Worm (Caenorhabditis elegans) whole organism, late embryonic: ENCODE results near the gene C54F6.17.
"Not testable (repeated sequence)": the region's sequence is repeated elsewhere in the genome, so short reads cannot be mapped to it uniquely, and the experiment has no call there.

Source experiments
- C38D4.7 ChIP-seq: fragments of 200-800 bp; sonication (Bioruptor generic); optimal IDR thresholded peaks from 2 replicates; lab custom pipeline; 2018; ENCODE audit warnings: mild to moderate bottlenecking, missing genetic modification characterization, moderate library complexity, missing compliant biosample characterization
- K02D7.2 ChIP-seq: sonication (generic microtip); optimal IDR thresholded peaks from 2 replicates; lab custom pipeline; 2017; ENCODE audit warnings: mild to moderate bottlenecking, missing genetic modification characterization, missing compliant biosample characterization
- K09A11.1 ChIP-seq: sonication (generic microtip); optimal IDR thresholded peaks from 2 replicates; lab custom pipeline; 2017; ENCODE audit warnings: antibody characterized with exemption, mild to moderate bottlenecking, missing genetic modification characterization, missing compliant biosample characterization; ENCODE audit not compliant: insufficient read depth
- Y22D7AL.16 ChIP-seq: sonication (generic microtip); optimal IDR thresholded peaks from 2 replicates; lab custom pipeline; 2016; ENCODE audit warnings: missing genetic modification characterization, missing compliant biosample characterization
- ahr-1 ChIP-seq: sonication (generic microtip); optimal IDR thresholded peaks from 2 replicates; lab custom pipeline; 2016; ENCODE audit warnings: missing genetic modification characterization, missing compliant biosample characterization
- ama-1 ChIP-seq: fragments of 150-350 bp; optimal IDR thresholded peaks from 2 replicates; lab custom pipeline; 2014
- ceh-2 ChIP-seq: sonication (generic microtip); optimal IDR thresholded peaks from 2 replicates; lab custom pipeline; 2016; ENCODE audit warnings: missing genotype, missing genetic modification characterization, missing compliant biosample characterization
- ceh-22 ChIP-seq: sonication (generic microtip); optimal IDR thresholded peaks from 2 replicates; lab custom pipeline; 2017; ENCODE audit warnings: missing biosample characterization, missing genetic modification characterization
- ceh-30 ChIP-seq: fragments of 150-350 bp; optimal IDR thresholded peaks from 2 replicates; lab custom pipeline; 2014; ENCODE audit warnings: missing biosample characterization, missing genetic modification characterization
- ceh-48 ChIP-seq: sonication (generic microtip); optimal IDR thresholded peaks from 2 replicates; lab custom pipeline; 2016; ENCODE audit warnings: missing genetic modification characterization, inconsistent platforms, missing compliant biosample characterization
- ceh-9 ChIP-seq: sonication (generic microtip); optimal IDR thresholded peaks from 2 replicates; lab custom pipeline; 2016; ENCODE audit warnings: mild to moderate bottlenecking, missing genetic modification characterization, inconsistent platforms, missing compliant biosample characterization
- che-1 ChIP-seq: sonication (generic microtip); optimal IDR thresholded peaks from 2 replicates; lab custom pipeline; 2016; ENCODE audit warnings: mild to moderate bottlenecking, missing genetic modification characterization, missing compliant biosample characterization
- dve-1 ChIP-seq: sonication (generic microtip); optimal IDR thresholded peaks from 2 replicates; lab custom pipeline; 2017; ENCODE audit warnings: antibody characterized with exemption, mild to moderate bottlenecking, missing genetic modification characterization, missing compliant biosample characterization
- elt-2 ChIP-seq: sonication (generic microtip); optimal IDR thresholded peaks from 2 replicates; lab custom pipeline; 2016; ENCODE audit warnings: missing genetic modification reagents, missing genetic modification characterization, missing compliant biosample characterization
- eyg-1 ChIP-seq: sonication (generic microtip); optimal IDR thresholded peaks from 2 replicates; lab custom pipeline; 2016; ENCODE audit warnings: missing genotype, missing genetic modification characterization, missing compliant biosample characterization
- fax-1 ChIP-seq: sonication (generic microtip); optimal IDR thresholded peaks from 2 replicates; lab custom pipeline; 2016; ENCODE audit warnings: missing genotype, missing genetic modification characterization, missing compliant biosample characterization
- fkh-6 ChIP-seq: sonication (generic microtip); optimal IDR thresholded peaks from 2 replicates; lab custom pipeline; 2016; ENCODE audit warnings: missing genetic modification characterization, missing compliant biosample characterization
- gmeb-2 ChIP-seq: sonication (generic microtip); optimal IDR thresholded peaks from 2 replicates; lab custom pipeline; 2016; ENCODE audit warnings: missing genetic modification characterization, inconsistent platforms, missing compliant biosample characterization
- hlh-13 ChIP-seq: fragments of 200-800 bp; sonication (Bioruptor generic); optimal IDR thresholded peaks from 2 replicates; lab custom pipeline; 2018; ENCODE audit warnings: mild to moderate bottlenecking, missing genetic modification characterization, missing compliant biosample characterization
- hlh-30 ChIP-seq: sonication (generic microtip); optimal IDR thresholded peaks from 2 replicates; lab custom pipeline; 2017; ENCODE audit warnings: antibody characterized with exemption, missing genetic modification characterization, missing compliant biosample characterization; ENCODE audit not compliant: insufficient read depth
- madf-2 ChIP-seq: sonication (generic microtip); optimal IDR thresholded peaks from 2 replicates; lab custom pipeline; 2017; ENCODE audit warnings: missing genetic modification characterization, missing compliant biosample characterization
- mec-3 ChIP-seq: sonication (generic microtip); optimal IDR thresholded peaks from 2 replicates; lab custom pipeline; 2016; ENCODE audit warnings: borderline replicate concordance, missing genetic modification characterization, missing compliant biosample characterization
- nfya-1 ChIP-seq: sonication (generic microtip); optimal IDR thresholded peaks from 2 replicates; lab custom pipeline; 2017; ENCODE audit warnings: missing genetic modification characterization, mild to moderate bottlenecking, missing compliant biosample characterization, antibody characterized with exemption, moderate library complexity
- pag-3 ChIP-seq: sonication (generic microtip); optimal IDR thresholded peaks from 2 replicates; lab custom pipeline; 2016; ENCODE audit warnings: missing compliant biosample characterization, missing genetic modification characterization, borderline replicate concordance
- pat-9 ChIP-seq: fragments of 200-800 bp; sonication (Bioruptor generic); optimal IDR thresholded peaks from 2 replicates; lab custom pipeline; 2018; ENCODE audit warnings: mild to moderate bottlenecking, missing genetic modification characterization, moderate library complexity, missing compliant biosample characterization
- pax-1 ChIP-seq: fragments of 150-350 bp; optimal IDR thresholded peaks from 2 replicates; lab custom pipeline; 2014; ENCODE audit warnings: missing biosample characterization, missing genetic modification characterization
- pros-1 ChIP-seq: fragments of 150-350 bp; optimal IDR thresholded peaks from 2 replicates; lab custom pipeline; 2014; ENCODE audit warnings: missing biosample characterization, missing genetic modification reagents, missing genetic modification characterization
- ref-2 ChIP-seq: sonication (generic microtip); optimal IDR thresholded peaks from 2 replicates; lab custom pipeline; 2016; ENCODE audit warnings: missing genetic modification characterization, missing compliant biosample characterization
- sdc-2 ChIP-seq: sonication (generic microtip); optimal IDR thresholded peaks from 2 replicates; lab custom pipeline; 2016; ENCODE audit warnings: missing genotype, missing genetic modification characterization, missing compliant biosample characterization
- tbx-2 ChIP-seq: sonication (generic microtip); optimal IDR thresholded peaks from 2 replicates; lab custom pipeline; 2016; ENCODE audit warnings: missing genetic modification characterization, missing compliant biosample characterization
- tbx-7 ChIP-seq: sonication (generic microtip); optimal IDR thresholded peaks from 2 replicates; lab custom pipeline; 2016; ENCODE audit warnings: missing genotype, missing genetic modification characterization, missing compliant biosample characterization
- unc-3 ChIP-seq, 2 experiments: fragments of 200-800 bp in 1 of 2; sonication (Bioruptor generic) in 1 of 2; sonication (generic microtip) in 1 of 2; conservative IDR thresholded peaks in 1 of 2; optimal IDR thresholded peaks in 1 of 2; 2 replicates each; pipeline versions ENCODE4 v1.3.6 to Lab custom; 2016 to 2022; ENCODE audit warnings: missing compliant biosample characterization in 2 of 2, missing genetic modification characterization in 2 of 2, missing genetic modification reagents in 1 of 2
- unc-42 ChIP-seq: sonication (generic microtip); optimal IDR thresholded peaks from 2 replicates; lab custom pipeline; 2016; ENCODE audit warnings: missing genotype, missing genetic modification characterization, missing compliant biosample characterization
- unc-86 ChIP-seq: sonication (generic microtip); optimal IDR thresholded peaks from 2 replicates; lab custom pipeline; 2016; ENCODE audit warnings: missing genetic modification characterization, missing compliant biosample characterization
- zip-5 ChIP-seq: sonication (generic microtip); optimal IDR thresholded peaks from 2 replicates; lab custom pipeline; 2016; ENCODE audit warnings: missing genetic modification characterization, missing compliant biosample characterization

The C54F6.17 gene

ce11 chrV:7543728-7544127 lies 16.5 kb downstream of the C54F6.17 start:
- TF ChIP-seq eyg-1 (tag; lab: Kevin White, UChicago) (no peak), ceh-22 (tag; lab: Kevin White, UChicago) (no peak), ceh-2 (no peak), pag-3 (no peak), C38D4.7 (GFP tag; lab: Kevin White, UChicago) (no peak), unc-86 (tag; lab: Kevin White, UChicago) (no peak), madf-2 (tag; lab: Kevin White, UChicago) (no peak)

DNA sequence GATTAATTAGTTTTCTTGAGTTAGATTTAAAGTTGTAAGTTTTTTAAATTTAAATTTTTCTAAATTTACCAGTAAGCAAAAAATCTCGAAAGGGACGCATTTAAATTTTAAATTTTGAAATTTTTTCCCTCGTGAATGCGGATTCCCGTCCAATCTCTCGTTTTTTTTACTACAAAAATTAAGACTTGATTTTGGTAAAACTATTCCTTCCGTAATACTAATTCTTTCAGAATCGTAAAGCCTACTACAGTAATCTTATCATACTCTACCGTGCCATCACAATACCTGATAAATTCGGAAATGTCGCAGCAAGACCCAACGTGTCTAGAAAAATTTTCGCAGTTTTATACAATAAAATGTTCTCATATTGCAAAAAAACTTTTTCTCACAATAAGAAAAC lies 17.9 kb downstream of the C54F6.17 start, which contains the start of the genes C54F6.19 and nhx-3:
Gene C54F6.19 (plus strand): TSS at position 301 of the 400 bp plus-strand sequence.
Gene nhx-3 (minus strand): TSS at position 337 of the 400 bp plus-strand sequence.
- no peak for TF ChIP-seq tbx-7 (tag; lab: Kevin White, UChicago)
- TF ChIP-seq madf-2 (tag; lab: Kevin White, UChicago) = no peak
- TF ChIP-seq fax-1 (tag; lab: Kevin White, UChicago) = no peak
- TF ChIP-seq pax-1 (tag; lab: Kevin White, UChicago) = no peak
- no peak for TF ChIP-seq unc-3 (GFP tag; conservative IDR thresholded peaks at IDR 0.05; lab: Robert Waterston, UW)
- TF ChIP-seq unc-3 (tag; optimal IDR thresholded peaks at IDR 0.05; lab: Kevin White, UChicago) = no peak
- no peak for TF ChIP-seq ceh-9 (tag; lab: Kevin White, UChicago)
- TF ChIP-seq ceh-2 = no peak
- no peak for TF ChIP-seq hlh-13 (GFP tag; lab: Kevin White, UChicago)
- TF ChIP-seq gmeb-2 (tag; lab: Kevin White, UChicago) = no peak
- TF ChIP-seq unc-86 (tag; lab: Kevin White, UChicago) = no peak
- no peak for TF ChIP-seq pat-9 (tag; lab: Kevin White, UChicago)
- TF ChIP-seq hlh-30 (tag; lab: Kevin White, UChicago) = no peak
- TF ChIP-seq nfya-1 (tag; lab: Kevin White, UChicago) = no peak
- TF ChIP-seq zip-5 (tag; lab: Kevin White, UChicago) = no peak
- no peak for TF ChIP-seq elt-2
- TF ChIP-seq ahr-1 (tag; lab: Kevin White, UChicago) = no peak
- TF ChIP-seq Y22D7AL.16 (tag; lab: Kevin White, UChicago) = no peak
- no peak for TF ChIP-seq ceh-48 (tag; lab: Kevin White, UChicago)
- TF ChIP-seq, all 69 proteins: peak for 0

DNA sequence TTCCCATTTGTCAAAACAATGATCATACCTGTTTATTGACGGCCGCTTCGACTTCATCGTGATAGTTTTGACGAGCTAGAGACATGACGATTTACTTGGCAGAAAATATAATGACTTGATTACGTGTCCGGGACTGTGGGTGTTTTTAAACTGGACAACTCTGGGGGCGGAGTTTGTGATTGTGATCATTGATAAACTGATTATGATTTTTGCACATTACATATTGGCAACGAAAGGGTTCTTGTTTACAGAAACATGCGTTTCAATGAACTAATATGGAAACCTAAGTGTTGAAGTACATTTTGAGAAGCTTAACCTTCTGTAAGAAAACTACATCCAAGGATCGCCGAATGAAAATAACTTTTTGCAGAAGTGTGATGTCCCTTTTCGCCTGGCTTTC lies 20.2 kb downstream of the C54F6.17 start, which contains the start of gene ftn-1:
Gene ftn-1 (minus strand): TSS at position 101 of the 400 bp plus-strand sequence.
- no peak for TF ChIP-seq ceh-48 (tag; lab: Kevin White, UChicago)
- TF ChIP-seq hlh-13 (GFP tag; lab: Kevin White, UChicago) = no peak
- no peak for TF ChIP-seq tbx-2 (tag; lab: Kevin White, UChicago)
- TF ChIP-seq sdc-2 = no peak

- TF ChIP-seq elt-2 (peak; percentile 72), ama-1 (no peak)
Measured at ce11 chrV:7548017-7548416, 20.8 kb downstream of the C54F6.17 start.

- TF ChIP-seq che-1 (tag; lab: Kevin White, UChicago) (peak; percentile 15), unc-3 (GFP tag; conservative IDR thresholded peaks at IDR 0.05; lab: Robert Waterston, UW) (0 out of 2 replicates have a peak, but pooled peaks have one; percentile 25)
- TF ChIP-seq unc-3 (tag; optimal IDR thresholded peaks at IDR 0.05; lab: Kevin White, UChicago) = not testable (repeated sequence)
Measured at ce11 chrV:7548499-7548898, 21.2 kb downstream of the C54F6.17 start.

DNA sequence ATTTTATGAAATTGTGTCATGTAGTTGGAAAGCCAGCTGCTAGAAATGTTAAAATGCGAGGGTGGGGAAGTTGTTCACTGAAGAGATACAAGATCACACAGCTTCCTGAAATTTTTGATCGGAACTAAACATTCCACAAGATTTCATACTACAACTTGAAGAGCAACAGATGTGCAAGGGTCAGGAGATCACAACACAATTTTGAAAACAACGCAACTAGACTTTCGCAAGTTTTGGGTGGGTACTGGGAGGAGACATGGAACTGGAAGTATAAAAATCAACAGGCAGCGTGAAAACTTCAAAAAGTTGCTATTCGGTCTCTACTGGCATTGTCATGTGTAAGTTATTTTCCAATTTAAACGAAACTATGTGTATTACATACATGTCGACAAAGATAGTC lies 24.6 kb downstream of the C54F6.17 start, which contains the start of gene F19F10.3:
Gene F19F10.3 (plus strand): TSS at position 301 of the 400 bp plus-strand sequence.
- TF ChIP-seq ceh-30 (tag; lab: Kevin White, UChicago) (no peak), mec-3 (no peak), zip-5 (tag; lab: Kevin White, UChicago) (no peak), sdc-2 (no peak), fkh-6 (tag; lab: Kevin White, UChicago) (no peak), ref-2 (tag; lab: Kevin White, UChicago) (no peak), K09A11.1 (tag; lab: Kevin White, UChicago) (no peak), K02D7.2 (tag; lab: Kevin White, UChicago) (no peak), unc-42 (tag; lab: Kevin White, UChicago) (no peak), dve-1 (tag; lab: Kevin White, UChicago) (no peak), elt-2 (no peak), pros-1 (tag; lab: Kevin White, UChicago) (no peak)
